Fruit fly (Drosophila melanogaster) whole organism, wandering third instar larva: ENCODE results near the gene CG14015.

Experiments used
- Abd-B ChIP-seq: fragments of >200 bp; optimal IDR thresholded peaks from 2 replicates; lab custom pipeline; 2017; ENCODE audit warnings: missing biosample characterization, missing genetic modification characterization
- CG32264 ChIP-seq: fragments of 200-800 bp; sonication (Bioruptor generic); optimal IDR thresholded peaks from 2 replicates; lab custom pipeline; 2016; ENCODE audit warnings: missing biosample characterization, missing genetic modification characterization
- CG9705 ChIP-seq: fragments of 200-800 bp; sonication (Bioruptor generic); optimal IDR thresholded peaks from 2 replicates; lab custom pipeline; 2018; ENCODE audit warnings: missing biosample characterization, mild to moderate bottlenecking, missing genetic modification characterization
- CrebA ChIP-seq: fragments of 200-800 bp; sonication (Bioruptor generic); optimal IDR thresholded peaks from 2 replicates; lab custom pipeline; 2016; ENCODE audit warnings: missing biosample characterization, mild to moderate bottlenecking, missing genetic modification characterization, borderline replicate concordance
- Dfd ChIP-seq: fragments of >200 bp; optimal IDR thresholded peaks from 2 replicates; lab custom pipeline; 2017; ENCODE audit warnings: missing biosample characterization, missing genetic modification characterization
- Dif ChIP-seq: fragments of 200-275, 200-300 bp; sonication (Bioruptor generic); optimal IDR thresholded peaks from 2 replicates; lab custom pipeline; 2018; ENCODE audit warnings: missing biosample characterization, missing genetic modification characterization; ENCODE audit not compliant: partially characterized antibody
- GATAd ChIP-seq: sonication (Bioruptor generic); optimal IDR thresholded peaks from 2 replicates; lab custom pipeline; 2016; ENCODE audit warnings: missing biosample characterization, missing genetic modification characterization
- HLH106 ChIP-seq: fragments of 200-800 bp; optimal IDR thresholded peaks from 3 replicates; lab custom pipeline; 2019; ENCODE audit warnings: missing biosample characterization, mild to moderate bottlenecking, missing genetic modification characterization, moderate library complexity
- Hnf4 ChIP-seq: fragments of 200-800 bp; sonication (Bioruptor generic); optimal IDR thresholded peaks from 2 replicates; lab custom pipeline; 2016; ENCODE audit warnings: missing biosample characterization, mild to moderate bottlenecking, missing genetic modification characterization
- Hr78 ChIP-seq: fragments of >200 bp; optimal IDR thresholded peaks from 2 replicates; lab custom pipeline; 2017; ENCODE audit warnings: missing biosample characterization, missing genetic modification characterization
- Hr83 ChIP-seq: fragments of 200-300 bp; sonication (Bioruptor generic); optimal IDR thresholded peaks from 2 replicates; lab custom pipeline; 2016; ENCODE audit warnings: missing biosample characterization, mild to moderate bottlenecking, missing genetic modification characterization, moderate library complexity; ENCODE audit not compliant: poor library complexity, severe bottlenecking
- Jra ChIP-seq: sonication (Bioruptor generic); optimal IDR thresholded peaks from 2 replicates; lab custom pipeline; 2016; ENCODE audit warnings: missing biosample characterization, missing genetic modification characterization
- Mio ChIP-seq: sonication (Bioruptor generic); optimal IDR thresholded peaks from 2 replicates; lab custom pipeline; 2016; ENCODE audit warnings: missing biosample characterization, missing genetic modification characterization
- Myc ChIP-seq: fragments of >200 bp; optimal IDR thresholded peaks from 2 replicates; lab custom pipeline; 2017
- N ChIP-seq: fragments of >200 bp; optimal IDR thresholded peaks from 2 replicates; lab custom pipeline; 2018; ENCODE audit warnings: missing biosample characterization, missing external identifiers, missing genetic modification characterization
- OdsH ChIP-seq: fragments of 200-800 bp; sonication (Bioruptor generic); optimal IDR thresholded peaks from 2 replicates; lab custom pipeline; 2016; ENCODE audit warnings: missing biosample characterization, mild to moderate bottlenecking, missing genetic modification characterization
- Rel ChIP-seq, 2 experiments: fragments of 200-800 bp; sonication (Bioruptor generic) in 1 of 2; optimal IDR thresholded peaks; 2 replicates in 1 of 2; 3 replicates in 1 of 2; lab custom pipeline; 2016 to 2019; ENCODE audit warnings: mild to moderate bottlenecking in 2 of 2, missing biosample characterization in 2 of 2, missing genetic modification characterization in 2 of 2, moderate library complexity in 1 of 2
- Sp1 ChIP-seq: fragments of 200-800 bp; sonication (Bioruptor generic); optimal IDR thresholded peaks from 3 replicates; lab custom pipeline; 2019; ENCODE audit warnings: missing biosample characterization, mild to moderate bottlenecking, missing genetic modification characterization, moderate library complexity
- Vsx2 ChIP-seq: fragments of 200-300, 225-300 bp; sonication (Bioruptor generic); optimal IDR thresholded peaks from 2 replicates; lab custom pipeline; 2018; ENCODE audit warnings: missing biosample characterization, missing genetic modification characterization; ENCODE audit not compliant: partially characterized antibody
- br ChIP-seq: fragments of 200-800 bp; sonication (Bioruptor generic); optimal IDR thresholded peaks from 2 replicates; lab custom pipeline; 2016; ENCODE audit warnings: missing biosample characterization, missing genetic modification characterization
- brk ChIP-seq: fragments of 200-800 bp; sonication (Bioruptor generic); optimal IDR thresholded peaks from 2 replicates; lab custom pipeline; 2016; ENCODE audit warnings: missing biosample characterization, mild to moderate bottlenecking, missing genetic modification characterization
- dl ChIP-seq, 2 experiments: fragments of 175-275, 200-275 bp in 1 of 2; fragments of 200-275 bp in 1 of 2; sonication (Bioruptor generic); optimal IDR thresholded peaks; lab custom pipeline; 2018; ENCODE audit warnings: mild to moderate bottlenecking in 2 of 2, missing biosample characterization in 2 of 2, missing genetic modification characterization in 2 of 2, moderate library complexity in 2 of 2; ENCODE audit not compliant: partially characterized antibody in 2 of 2, insufficient read depth in 1 of 2
- dmrt93B ChIP-seq: fragments of 200-800 bp; sonication (Bioruptor generic); optimal IDR thresholded peaks from 2 replicates; lab custom pipeline; 2018; ENCODE audit warnings: missing biosample characterization, mild to moderate bottlenecking, missing genetic modification characterization
- dsf ChIP-seq: sonication (Bioruptor generic); optimal IDR thresholded peaks from 2 replicates; lab custom pipeline; 2016; ENCODE audit warnings: missing biosample characterization, missing genetic modification characterization, borderline replicate concordance
- ey ChIP-seq: fragments of 200-800 bp; sonication (Bioruptor generic); optimal IDR thresholded peaks from 2 replicates; lab custom pipeline; 2016; ENCODE audit warnings: missing biosample characterization, missing genetic modification characterization
- foxo ChIP-seq, 2 experiments: fragments of 200-800 bp; sonication (Bioruptor generic); optimal IDR thresholded peaks; 2 replicates in 1 of 2; 3 replicates in 1 of 2; lab custom pipeline; 2016 to 2017; ENCODE audit warnings: missing biosample characterization in 2 of 2, missing genetic modification characterization in 2 of 2
- fru ChIP-seq: fragments of 200-800 bp; sonication (Bioruptor generic); optimal IDR thresholded peaks from 3 replicates; lab custom pipeline; 2016; ENCODE audit warnings: missing biosample characterization, mild to moderate bottlenecking, missing genetic modification characterization
- h ChIP-seq: fragments of 200-800 bp; sonication (Bioruptor generic); optimal IDR thresholded peaks from 3 replicates; lab custom pipeline; 2016; ENCODE audit warnings: missing biosample characterization, mild to moderate bottlenecking, missing genetic modification characterization
- jim ChIP-seq: fragments of 175-275, 200-325 bp; sonication (Bioruptor generic); optimal IDR thresholded peaks from 2 replicates; lab custom pipeline; 2016; ENCODE audit warnings: missing biosample characterization, mild to moderate bottlenecking, missing genetic modification characterization
- lola ChIP-seq: fragments of >200 bp; optimal IDR thresholded peaks from 2 replicates; lab custom pipeline; 2017; ENCODE audit warnings: missing biosample characterization, missing genetic modification characterization
- pan ChIP-seq: fragments of >200 bp; optimal IDR thresholded peaks from 2 replicates; lab custom pipeline; 2017
- psq ChIP-seq: fragments of 200-800 bp; sonication (Bioruptor generic); optimal IDR thresholded peaks from 3 replicates; lab custom pipeline; 2017; ENCODE audit warnings: missing biosample characterization, mild to moderate bottlenecking, missing genetic modification characterization, moderate library complexity
- rgr ChIP-seq: fragments of 200-800 bp; sonication (Bioruptor generic); optimal IDR thresholded peaks from 3 replicates; lab custom pipeline; 2016; ENCODE audit warnings: missing biosample characterization, mild to moderate bottlenecking, missing genetic modification characterization
- sage ChIP-seq: fragments of 200-800 bp; sonication (Bioruptor generic); optimal IDR thresholded peaks from 2 replicates; lab custom pipeline; 2016; ENCODE audit warnings: missing biosample characterization, mild to moderate bottlenecking, missing genetic modification characterization
- sv ChIP-seq: fragments of 200-800 bp; sonication (Bioruptor generic); optimal IDR thresholded peaks from 3 replicates; lab custom pipeline; 2016; ENCODE audit warnings: missing biosample characterization, missing genetic modification characterization
- tai ChIP-seq: sonication (Bioruptor generic); optimal IDR thresholded peaks from 2 replicates; lab custom pipeline; 2016; ENCODE audit warnings: missing biosample characterization, missing genetic modification characterization
- usp ChIP-seq: fragments of >200 bp; optimal IDR thresholded peaks from 2 replicates; lab custom pipeline; 2017; ENCODE audit warnings: missing biosample characterization, missing genetic modification characterization
- woc ChIP-seq: sonication (Bioruptor generic); optimal IDR thresholded peaks from 2 replicates; lab custom pipeline; 2016; ENCODE audit warnings: missing biosample characterization, mild to moderate bottlenecking, missing genetic modification characterization

CG14015 gene

DNA sequence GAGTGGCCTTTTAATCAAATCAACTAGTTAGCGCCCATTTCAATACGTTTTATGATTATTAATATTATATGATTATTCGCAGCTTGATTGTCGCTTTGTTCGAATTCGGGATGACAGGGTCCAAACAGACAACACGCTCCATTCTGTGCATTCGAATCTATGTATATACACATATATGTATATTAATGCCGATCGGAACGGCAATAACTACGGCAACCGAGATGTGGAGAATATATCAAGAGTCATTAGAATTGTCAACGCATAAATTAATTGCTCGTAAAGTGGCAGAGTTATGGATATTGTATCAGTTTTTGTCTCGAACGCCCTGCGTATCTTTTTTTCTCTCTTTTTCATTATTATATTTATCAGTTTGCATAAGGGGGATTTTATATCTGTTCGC lies 36.1 kb downstream of the CG14015 start:
- TF ChIP-seq sage (GFP tag; lab: Kevin White, UChicago) (no peak), N (GFP tag; lab: Kevin White, UChicago) (no peak), rgr (no peak), Hr78 (GFP tag; lab: Kevin White, UChicago) (no peak), Jra (GFP tag; lab: Kevin White, UChicago) (no peak), Sp1 (GFP tag; lab: Kevin White, UChicago) (no peak), woc (GFP tag; lab: Kevin White, UChicago) (no peak), foxo (GFP tag; optimal IDR thresholded peaks at IDR 0.05; lab: Kevin White, UChicago) (no peak), Abd-B (no peak), ey (no peak), lola (GFP tag; lab: Kevin White, UChicago) (no peak), Vsx2 (GFP tag; lab: Kevin White, UChicago) (no peak), dsf (no peak), HLH106 (tag; lab: Kevin White, UChicago) (no peak), jim (GFP tag; lab: Kevin White, UChicago) (no peak), usp (no peak), dmrt93B (GFP tag; lab: Kevin White, UChicago) (no peak), Mio (GFP tag; lab: Kevin White, UChicago) (no peak), CrebA (GFP tag; lab: Kevin White, UChicago) (no peak)

DNA sequence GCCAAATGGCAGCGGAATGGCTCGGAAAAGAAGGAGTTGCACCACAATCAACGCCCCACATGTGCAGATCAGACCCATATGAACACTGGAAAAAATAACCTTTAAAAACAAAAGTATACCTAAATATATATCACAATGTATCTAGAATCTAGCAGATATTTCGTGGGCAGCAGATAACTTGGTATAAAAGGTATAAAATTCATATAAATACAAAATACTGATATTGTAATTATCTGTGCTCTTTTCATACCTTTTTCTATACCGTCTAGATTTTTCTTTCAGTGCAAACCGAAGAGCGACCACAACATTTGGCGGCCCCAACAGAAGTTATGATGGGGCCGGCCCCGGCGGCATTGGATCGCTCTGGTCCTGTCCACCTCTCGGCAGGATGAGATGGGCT lies 37.7 kb downstream of the CG14015 start:
- peak; percentile 87 for TF ChIP-seq fru (GFP tag; lab: Kevin White, UChicago)
- peak; percentile 83 for TF ChIP-seq HLH106 (tag; lab: Kevin White, UChicago)
- TF ChIP-seq OdsH (GFP tag; lab: Kevin White, UChicago) = peak; percentile 80
- TF ChIP-seq pan (lab: Kevin White, UChicago) = no peak
- TF ChIP-seq psq (GFP tag; lab: Kevin White, UChicago) = peak; percentile 72
- TF ChIP-seq CG9705 (GFP tag; lab: Kevin White, UChicago) = peak; percentile 45
- peak; percentile 37 for TF ChIP-seq dmrt93B (GFP tag; lab: Kevin White, UChicago)
- TF ChIP-seq Sp1 (GFP tag; lab: Kevin White, UChicago) = peak; percentile 88
- TF ChIP-seq Vsx2 (GFP tag; lab: Kevin White, UChicago) = no peak
- TF ChIP-seq Myc (lab: Kevin White, UChicago) = no peak
- TF ChIP-seq usp = no peak
- TF ChIP-seq ey = peak; percentile 80
- TF ChIP-seq Hr83 (GFP tag; lab: Kevin White, UChicago) = no peak
- TF ChIP-seq Dif (GFP tag; lab: Kevin White, UChicago) = no peak
- peak; percentile 72 for TF ChIP-seq br
- no peak for TF ChIP-seq lola (GFP tag; lab: Kevin White, UChicago)
- no peak for TF ChIP-seq N (GFP tag; lab: Kevin White, UChicago)
- TF ChIP-seq GATAd (GFP tag; lab: Kevin White, UChicago) = no peak
- peak; percentile 70 for TF ChIP-seq Jra (GFP tag; lab: Kevin White, UChicago)
- no peak for TF ChIP-seq Hr78 (GFP tag; lab: Kevin White, UChicago)
- TF ChIP-seq rgr = peak; percentile 76
- TF ChIP-seq woc (GFP tag; lab: Kevin White, UChicago) = peak; percentile 68
- TF ChIP-seq Mio (GFP tag; lab: Kevin White, UChicago) = no peak
- no peak for TF ChIP-seq dsf
- TF ChIP-seq Dfd = no peak
- TF ChIP-seq tai (GFP tag; lab: Kevin White, UChicago) = peak; percentile 37
- TF ChIP-seq h (GFP tag; lab: Kevin White, UChicago) = peak; percentile 84
- TF ChIP-seq foxo (GFP tag; optimal IDR thresholded peaks at IDR 0.05; lab: Kevin White, UChicago) = peak in 1 of 2 experiments; percentile 81
- peak; percentile 33 for TF ChIP-seq Rel (GFP tag; optimal IDR thresholded peaks at IDR 0.05; lab: Kevin White, UChicago)
- peak; percentile 48 for TF ChIP-seq Rel (tag; optimal IDR thresholded peaks at IDR 0.05; lab: Kevin White, UChicago)
- no peak for TF ChIP-seq Abd-B
- no peak for TF ChIP-seq CrebA (GFP tag; lab: Kevin White, UChicago)
- no peak for TF ChIP-seq dl (GFP tag; optimal IDR thresholded peaks at IDR 0.05; lab: Kevin White, UChicago; ENCODE audit: insufficient read depth in 1 of 2, partially characterized antibody in 2 of 2)
- TF ChIP-seq sv (GFP tag; lab: Kevin White, UChicago) = no peak
- TF ChIP-seq brk (GFP tag; lab: Kevin White, UChicago) = peak; percentile 72
- TF ChIP-seq sage (GFP tag; lab: Kevin White, UChicago) = peak; percentile 34
- TF ChIP-seq jim (GFP tag; lab: Kevin White, UChicago) = no peak
- peak; percentile 58 for TF ChIP-seq Hnf4 (GFP tag; lab: Kevin White, UChicago)
- TF ChIP-seq CG32264 = no peak
